Worm (Caenorhabditis elegans): ENCODE measurements around the gene F32D1.8.

Gene F32D1.8

DNA sequence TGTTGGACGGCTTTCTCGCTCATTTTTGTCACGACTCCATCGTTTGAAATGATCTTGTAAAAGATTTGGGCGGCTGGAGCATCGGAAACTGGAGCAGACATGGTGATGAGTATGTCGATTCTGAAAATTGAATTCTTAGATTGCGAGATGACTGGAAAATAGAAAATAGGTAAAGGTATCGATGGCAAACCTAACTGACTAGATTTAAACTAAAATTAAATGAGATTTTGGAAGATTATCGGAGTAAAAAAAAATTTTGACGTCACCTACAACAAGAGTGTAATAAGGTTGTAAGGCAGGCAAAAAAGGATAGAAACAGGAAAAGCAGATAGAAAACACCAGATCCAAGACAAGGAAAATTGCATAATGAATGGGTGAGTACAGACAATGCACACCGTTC is 44.0 kb upstream of the F32D1.8 start, which contains the start of gene skr-14:
skr-14 (minus strand) TSS at position 101 of the 400 bp plus-strand sequence.
- no peak for TF ChIP-seq npax-4 (tag; optimal IDR thresholded peaks at IDR 0.05)
- TF ChIP-seq ceh-48 (tag; optimal IDR thresholded peaks at IDR 0.05): no peak
- no peak for TF ChIP-seq ceh-22 (tag; optimal IDR thresholded peaks at IDR 0.05)
- TF ChIP-seq pha-2 (tag; optimal IDR thresholded peaks at IDR 0.05): no peak
- TF ChIP-seq ceh-2 (tag; optimal IDR thresholded peaks at IDR 0.05): no peak
- no peak for TF ChIP-seq rnt-1 (tag; optimal IDR thresholded peaks at IDR 0.05)
- TF ChIP-seq hlh-30 (tag; optimal IDR thresholded peaks at IDR 0.05; ENCODE audit: insufficient read depth): no peak
- TF ChIP-seq ceh-6 (GFP tag; optimal IDR thresholded peaks at IDR 0.05): no peak
- TF ChIP-seq dve-1 (tag; optimal IDR thresholded peaks at IDR 0.05): no peak
- no peak for TF ChIP-seq fkh-6 (tag; optimal IDR thresholded peaks at IDR 0.05)
- TF ChIP-seq Y22D7AL.16 (tag; optimal IDR thresholded peaks at IDR 0.05): no peak
- no peak for TF ChIP-seq unc-86 (tag; optimal IDR thresholded peaks at IDR 0.05)
- TF ChIP-seq eyg-1 (tag; optimal IDR thresholded peaks at IDR 0.05): no peak
- TF ChIP-seq nhr-232 (tag; optimal IDR thresholded peaks at IDR 0.05): no peak
- TF ChIP-seq madf-2 (tag; optimal IDR thresholded peaks at IDR 0.05): no peak
- TF ChIP-seq pag-3 (tag; optimal IDR thresholded peaks at IDR 0.05; ENCODE audit: borderline replicate concordance): no peak
- no peak for TF ChIP-seq hlh-8 (tag; optimal IDR thresholded peaks at IDR 0.05)
- TF ChIP-seq pros-1 (tag; optimal IDR thresholded peaks at IDR 0.05): no peak
- TF ChIP-seq ceh-9 (tag; optimal IDR thresholded peaks at IDR 0.05): no peak
- TF ChIP-seq C38D4.7 (GFP tag; optimal IDR thresholded peaks at IDR 0.05): no peak

DNA sequence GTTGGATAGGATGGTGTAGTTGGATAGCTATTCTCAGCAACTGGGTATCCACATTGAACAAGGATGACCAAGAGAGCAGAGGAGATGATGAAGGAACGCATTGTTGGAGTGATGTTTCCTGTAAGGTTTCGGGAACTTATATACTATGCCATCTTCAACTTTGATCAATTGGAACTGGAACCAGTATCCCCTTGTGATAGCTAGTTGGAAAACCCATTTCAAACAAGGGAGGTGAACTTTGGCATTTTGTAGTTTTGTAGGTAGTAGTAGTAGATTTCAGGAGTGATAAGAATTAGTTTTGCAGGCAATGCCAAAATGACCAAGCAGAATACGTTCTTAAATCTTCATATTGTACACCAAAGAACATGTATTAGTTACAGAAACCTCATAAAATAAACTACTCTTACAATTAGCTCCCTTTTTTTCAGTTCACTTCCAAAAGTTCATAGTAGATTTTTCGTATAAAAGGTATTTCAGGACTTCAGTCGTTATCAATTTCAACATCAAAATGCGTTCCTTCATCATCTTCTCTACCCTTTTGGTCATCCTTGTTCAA is 42.3 kb upstream of the F32D1.8 start, which contains the start of the genes Y47D7A.7 and Y47D7A.2:
Y47D7A.7 (minus strand) TSS at position 101 of the 556 bp plus-strand sequence.
Y47D7A.2 (plus strand) TSS at position 506 of the 556 bp plus-strand sequence.
- TF ChIP-seq hlh-8 (tag; optimal IDR thresholded peaks at IDR 0.05): no peak
- no peak for TF ChIP-seq rnt-1 (tag; optimal IDR thresholded peaks at IDR 0.05)
- no peak for TF ChIP-seq F13H6.1 (tag; optimal IDR thresholded peaks at IDR 0.05)
- TF ChIP-seq hlh-6 (tag; optimal IDR thresholded peaks at IDR 0.05): no peak
- no peak for TF ChIP-seq mec-3 (tag; optimal IDR thresholded peaks at IDR 0.05; ENCODE audit: borderline replicate concordance)
- TF ChIP-seq ceh-31 (tag; optimal IDR thresholded peaks at IDR 0.05): no peak
- TF ChIP-seq ceh-9 (tag; optimal IDR thresholded peaks at IDR 0.05): no peak
- TF ChIP-seq pha-4 (tag; optimal IDR thresholded peaks at IDR 0.05): no peak
- no peak for TF ChIP-seq hlh-13 (GFP tag; optimal IDR thresholded peaks at IDR 0.05)
- no peak for TF ChIP-seq ceh-34 (tag; optimal IDR thresholded peaks at IDR 0.05)
- no peak for TF ChIP-seq ceh-2 (tag; optimal IDR thresholded peaks at IDR 0.05)
- TF ChIP-seq K09A11.1 (tag; optimal IDR thresholded peaks at IDR 0.05; ENCODE audit: insufficient read depth): no peak
- TF ChIP-seq dmd-4 (tag; optimal IDR thresholded peaks at IDR 0.05; ENCODE audit: borderline replicate concordance): no peak
- TF ChIP-seq hlh-30 (tag; optimal IDR thresholded peaks at IDR 0.05; ENCODE audit: insufficient read depth): no peak
- TF ChIP-seq elt-2 (tag; optimal IDR thresholded peaks at IDR 0.05): no peak
- TF ChIP-seq syd-9 (tag; optimal IDR thresholded peaks at IDR 0.05): no peak
- TF ChIP-seq unc-3 (GFP tag; conservative IDR thresholded peaks at IDR 0.05): no peak
- no peak for TF ChIP-seq unc-3 (tag; optimal IDR thresholded peaks at IDR 0.05)
- no peak for TF ChIP-seq unc-55 (GFP tag; optimal IDR thresholded peaks at IDR 0.05)

DNA sequence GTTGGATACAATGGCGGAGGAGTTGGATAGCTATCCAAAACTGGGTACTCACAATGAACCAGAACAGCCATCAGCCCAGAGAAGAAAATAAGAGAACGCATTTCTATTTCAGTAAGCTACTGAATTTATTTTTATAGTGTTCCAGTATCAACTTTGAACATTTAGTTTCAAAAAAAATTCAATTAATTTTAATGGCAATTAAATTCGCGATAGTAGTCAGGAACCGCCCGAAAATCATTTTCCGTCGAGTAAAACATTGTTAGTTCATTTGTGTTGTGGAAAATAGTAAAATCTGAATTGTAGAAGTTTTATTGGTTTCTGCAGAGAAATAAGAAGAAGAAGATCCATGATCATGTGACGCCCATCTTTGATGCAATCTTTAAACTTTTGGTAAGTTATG is 40.6 kb upstream of the F32D1.8 start, which contains the start of gene Y47D7A.6:
Y47D7A.6 (minus strand) TSS at position 101 of the 400 bp plus-strand sequence.
- TF ChIP-seq odd-2 (tag; optimal IDR thresholded peaks at IDR 0.05) (no peak), hlh-8 (tag; optimal IDR thresholded peaks at IDR 0.05) (no peak), mec-3 (tag; optimal IDR thresholded peaks at IDR 0.05; ENCODE audit: borderline replicate concordance) (no peak), C08G9.2 (tag; optimal IDR thresholded peaks at IDR 0.05) (no peak), K09A11.1 (tag; optimal IDR thresholded peaks at IDR 0.05; ENCODE audit: insufficient read depth) (no peak)

DNA sequence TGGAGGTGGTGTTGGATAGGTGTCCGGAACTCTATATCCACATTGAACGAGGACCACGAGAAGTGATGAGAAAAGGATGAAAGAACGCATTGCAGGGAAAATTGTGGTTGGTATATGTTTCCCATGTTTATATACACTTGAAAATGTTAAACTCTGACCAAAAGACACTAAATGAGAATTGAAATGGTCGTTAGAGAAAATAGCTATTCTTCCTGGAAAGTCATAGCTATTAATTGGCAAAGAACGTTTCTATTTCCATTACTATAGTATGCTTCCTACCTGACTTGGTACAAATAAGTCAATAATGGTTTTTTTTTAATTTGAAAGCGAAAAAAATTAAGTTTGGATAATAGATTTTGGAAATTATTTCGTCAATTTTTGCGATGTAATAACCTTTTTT is 39.2 kb upstream of the F32D1.8 start, which contains the start of gene Y47D7A.18:
Y47D7A.18 (minus strand) TSS at position 101 of the 400 bp plus-strand sequence.
- TF ChIP-seq lin-11 (tag; optimal IDR thresholded peaks at IDR 0.05): no peak
- TF ChIP-seq syd-9 (tag; optimal IDR thresholded peaks at IDR 0.05): no peak
- TF ChIP-seq hlh-13 (GFP tag; optimal IDR thresholded peaks at IDR 0.05): no peak
- no peak for TF ChIP-seq pros-1 (tag; optimal IDR thresholded peaks at IDR 0.05)
- no peak for TF ChIP-seq ceh-18 (tag; optimal IDR thresholded peaks at IDR 0.05)
- no peak for TF ChIP-seq tbx-7 (tag; optimal IDR thresholded peaks at IDR 0.05)
- no peak for TF ChIP-seq lim-6 (tag; optimal IDR thresholded peaks at IDR 0.05)
- no peak for TF ChIP-seq ceh-19 (GFP tag; optimal IDR thresholded peaks at IDR 0.05)
- no peak for TF ChIP-seq ceh-31 (tag; optimal IDR thresholded peaks at IDR 0.05)
- TF ChIP-seq ceh-45 (GFP tag; IDR thresholded peaks at IDR 0.05): no peak
